Fruit fly (Drosophila melanogaster): ENCODE data around the gene CG12698.

CG12698 gene

DNA sequence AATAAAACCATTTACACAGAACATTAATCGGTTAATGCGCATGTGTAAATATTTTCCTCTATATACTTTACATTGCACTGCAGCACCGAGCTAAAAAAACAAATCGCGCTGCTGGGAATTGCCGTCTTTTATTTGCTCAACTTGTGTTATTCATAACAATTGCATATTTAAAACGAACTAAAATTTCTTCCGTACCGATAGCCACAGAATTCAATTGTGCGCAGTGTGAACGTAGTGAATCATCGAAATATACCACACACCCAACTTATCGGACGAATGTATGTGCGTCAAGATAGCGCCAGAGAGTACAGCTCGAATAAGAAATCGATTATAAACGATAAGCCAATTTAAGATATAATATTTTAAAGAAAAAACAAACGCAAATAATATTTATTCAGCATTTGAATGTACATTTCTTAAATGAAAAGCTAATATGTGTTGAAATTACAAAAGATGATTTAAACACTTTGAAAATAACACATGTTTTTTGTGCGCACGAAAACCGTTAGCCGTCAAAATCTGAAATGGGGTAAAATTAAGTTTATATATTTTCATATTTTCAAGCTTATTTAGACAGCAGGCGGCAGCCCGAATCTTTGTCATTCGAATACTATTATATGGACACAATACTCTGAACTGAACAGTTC is at the start of gene CG12698, which contains the start of gene vap:
CG12698 (plus strand) TSS at position 597 of the 647 bp plus-strand sequence.
vap (minus strand) TSS at position 262 of the 647 bp plus-strand sequence.
- no peak for TF ChIP-seq noc (tag; optimal IDR thresholded peaks at IDR 0.05)

- no peak for TF ChIP-seq noc (tag; optimal IDR thresholded peaks at IDR 0.05)
Observed at dm6 chrX:15969577-15969976, 36.4 kb upstream of the CG12698 start.

- no peak for TF ChIP-seq noc (tag; optimal IDR thresholded peaks at IDR 0.05)
Observed at dm6 chrX:15971574-15971973, 34.4 kb upstream of the CG12698 start.

DNA sequence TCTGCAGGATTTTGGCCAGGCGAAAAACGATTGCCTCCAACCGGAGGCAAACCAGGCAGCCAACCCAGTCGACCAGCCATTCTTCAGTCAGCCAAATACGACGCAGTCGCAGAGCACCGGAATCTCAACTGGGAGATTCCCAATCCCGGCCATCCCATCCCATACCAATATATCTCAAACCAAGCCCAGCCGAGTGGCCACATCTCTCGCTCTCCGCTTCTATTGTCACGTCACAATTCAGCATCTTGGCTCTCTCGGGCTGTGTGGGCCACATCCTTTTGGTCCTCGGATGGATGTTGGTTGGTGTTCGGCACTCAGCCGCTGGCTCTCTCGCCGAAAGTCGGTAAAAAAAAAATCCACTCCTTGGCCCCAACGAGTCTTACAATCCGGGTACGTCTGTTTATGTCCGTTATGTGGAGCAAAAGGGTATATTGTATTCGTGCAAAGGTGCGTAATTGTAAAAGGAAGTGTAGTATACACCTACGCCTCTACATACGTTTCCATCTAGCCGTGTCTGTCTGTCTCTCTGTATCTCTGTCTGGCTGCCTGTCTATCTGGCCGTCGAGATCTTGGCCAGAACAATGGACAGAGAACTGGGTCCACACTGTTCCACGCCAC is 32.7 kb upstream of the CG12698 start, which contains the start of gene mmd:
mmd (minus strand) TSS at position 3 of the 618 bp plus-strand sequence.
- no peak for TF ChIP-seq noc (tag; optimal IDR thresholded peaks at IDR 0.05)

- no peak for TF ChIP-seq noc (tag; optimal IDR thresholded peaks at IDR 0.05)
Observed at dm6 chrX:15974125-15974524, 31.8 kb upstream of the CG12698 start, which contains the start of gene Or13a. Gene Or13a, plus strand, starts transcription at chrX:15974425.

dm6 chrX:15976568-15976967 is 29.4 kb upstream of the CG12698 start, which contains the start of gene CG42766:
Gene CG42766, plus strand, starts transcription at chrX:15976868.
- no peak for TF ChIP-seq noc (tag; optimal IDR thresholded peaks at IDR 0.05)

DNA sequence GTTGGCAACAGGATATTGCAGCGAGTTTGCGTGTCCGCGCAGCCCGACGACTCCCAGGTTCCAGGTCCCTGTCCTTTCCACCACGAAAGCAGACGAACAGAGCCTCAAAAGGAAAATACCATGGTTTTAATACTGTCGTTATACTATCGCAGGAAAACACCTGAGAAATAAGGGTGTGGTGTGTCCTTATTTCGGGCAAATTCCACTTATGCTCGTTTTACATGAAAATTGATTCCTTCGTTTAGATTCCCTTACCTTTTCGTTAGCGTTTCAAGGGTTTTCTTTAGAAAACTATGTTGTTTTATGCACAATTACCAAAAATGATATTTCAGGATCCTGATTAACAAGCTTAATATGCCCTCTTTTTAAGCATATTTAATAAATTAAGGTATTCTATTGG is 23.1 kb upstream of the CG12698 start, which contains the start of gene Cep164:
Cep164 (minus strand) TSS at position 101 of the 400 bp plus-strand sequence.
- TF ChIP-seq noc (tag; optimal IDR thresholded peaks at IDR 0.05): no peak

- TF ChIP-seq noc (tag; optimal IDR thresholded peaks at IDR 0.05): no peak
Observed at dm6 chrX:15983501-15983900, 22.4 kb upstream of the CG12698 start, which contains the start of gene Slc25A46a. Gene Slc25A46a, plus strand, starts transcription at chrX:15983772.

dm6 chrX:15986654-15987053 is 19.3 kb upstream of the CG12698 start, which contains the start of gene ND-20:
Gene ND-20, minus strand, starts transcription at chrX:15986808.
- TF ChIP-seq noc (tag; optimal IDR thresholded peaks at IDR 0.05): no peak

DNA sequence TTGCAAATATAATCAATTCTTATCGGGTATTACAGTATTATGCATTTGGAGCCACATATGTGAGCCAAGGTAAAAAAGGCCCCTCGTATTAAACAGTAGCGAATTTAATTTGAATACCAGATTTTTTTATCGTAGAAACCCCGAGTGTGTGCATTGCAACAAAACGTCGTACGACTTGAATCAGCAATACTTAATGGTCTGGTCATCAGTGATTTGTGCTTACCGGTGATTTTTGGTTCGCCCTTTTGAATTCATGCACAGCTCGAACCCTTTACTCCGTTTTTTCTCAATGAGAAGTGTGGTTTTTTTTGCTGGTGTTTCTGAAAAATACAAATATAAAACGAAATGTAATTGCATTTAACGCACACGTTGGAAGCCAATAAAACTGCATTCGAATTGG is 16.3 kb upstream of the CG12698 start:
- TF ChIP-seq noc (tag; optimal IDR thresholded peaks at IDR 0.05): no peak

DNA sequence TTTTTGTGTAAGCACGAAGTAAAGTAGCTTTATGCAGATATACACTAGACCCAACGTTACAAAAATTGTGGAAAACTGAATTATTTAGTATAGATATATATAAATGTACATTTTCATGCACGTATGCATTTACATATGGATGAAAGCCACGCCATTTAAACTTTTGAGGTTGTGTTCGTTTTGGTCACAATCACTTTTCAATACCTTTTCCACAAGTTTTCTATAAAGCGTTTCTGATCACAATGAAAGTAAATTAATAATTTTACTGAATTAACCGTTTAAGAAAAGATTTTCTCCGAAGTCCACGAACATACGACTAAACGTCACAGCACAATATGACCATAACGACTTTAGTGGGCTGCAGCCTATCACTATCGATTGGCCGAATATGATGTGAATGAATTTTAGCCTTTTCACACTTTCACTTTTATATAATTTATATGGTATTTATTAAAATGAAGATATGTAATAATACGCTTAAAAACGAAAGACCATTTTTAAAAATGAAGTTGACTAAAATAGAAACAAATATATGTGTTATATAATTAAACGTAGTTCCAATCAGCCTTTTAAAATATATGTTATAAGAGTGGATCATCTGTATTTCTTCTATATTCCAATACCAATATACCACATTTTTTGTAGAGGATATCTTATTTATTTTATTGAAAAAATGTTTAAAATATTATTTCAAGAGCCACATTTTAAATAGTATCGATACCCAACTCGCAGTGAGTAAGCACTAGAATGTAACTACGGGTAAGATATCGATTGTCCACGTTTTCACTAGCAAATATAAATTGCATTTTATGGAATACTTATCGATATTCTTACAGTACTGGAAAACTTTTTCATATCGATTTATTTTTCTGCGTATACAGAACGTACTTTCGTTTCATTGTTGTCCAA is 14.1 kb upstream of the CG12698 start, which contains the start of the genes CG46312, eIF5 and exd:
CG46312 (minus strand) TSS at position 357 of the 909 bp plus-strand sequence.
eIF5 (minus strand) TSS at position 357 of the 909 bp plus-strand sequence.
exd (plus strand) TSS at position 851 of the 909 bp plus-strand sequence.
- TF ChIP-seq noc (tag; optimal IDR thresholded peaks at IDR 0.05): no peak

DNA sequence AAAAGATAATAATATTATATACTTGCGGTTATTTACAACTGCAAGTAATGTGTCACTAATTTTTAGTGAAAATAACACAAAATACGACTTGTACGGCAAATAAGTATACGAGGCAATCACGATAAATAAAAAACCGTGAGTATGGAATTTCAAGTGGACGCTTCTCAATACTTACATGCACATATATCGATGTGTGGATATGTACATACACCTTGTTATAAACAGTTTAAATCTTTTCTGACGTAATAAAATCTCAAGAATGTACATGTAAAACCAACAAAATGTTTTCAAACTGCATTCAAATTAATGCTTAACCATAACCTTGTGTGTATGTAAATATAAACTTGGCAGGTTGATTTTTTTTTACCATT is 13.4 kb upstream of the CG12698 start:
- no peak for TF ChIP-seq noc (tag; optimal IDR thresholded peaks at IDR 0.05)

DNA sequence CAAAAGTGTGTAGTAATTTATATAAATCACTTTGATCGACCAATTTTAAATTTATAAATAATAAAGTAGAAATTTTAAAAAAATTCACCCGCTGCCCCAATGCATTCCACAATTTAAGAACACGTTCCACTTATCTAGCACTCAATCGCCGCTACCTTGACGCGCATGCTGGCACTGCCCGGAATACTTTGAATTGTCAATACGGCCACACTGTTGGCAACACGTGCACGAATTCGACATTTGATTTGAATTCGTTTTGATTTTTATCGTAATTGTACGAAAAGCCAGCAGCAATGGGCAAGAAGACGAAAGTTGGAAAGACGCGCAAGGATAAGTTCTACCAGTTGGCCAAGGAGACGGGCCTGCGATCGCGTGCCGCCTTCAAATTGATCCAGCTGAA is 9.1 kb upstream of the CG12698 start, which contains the start of gene CG8939:
CG8939 (plus strand) TSS at position 186 of the 400 bp plus-strand sequence.
- no peak for TF ChIP-seq noc (tag; optimal IDR thresholded peaks at IDR 0.05)

DNA sequence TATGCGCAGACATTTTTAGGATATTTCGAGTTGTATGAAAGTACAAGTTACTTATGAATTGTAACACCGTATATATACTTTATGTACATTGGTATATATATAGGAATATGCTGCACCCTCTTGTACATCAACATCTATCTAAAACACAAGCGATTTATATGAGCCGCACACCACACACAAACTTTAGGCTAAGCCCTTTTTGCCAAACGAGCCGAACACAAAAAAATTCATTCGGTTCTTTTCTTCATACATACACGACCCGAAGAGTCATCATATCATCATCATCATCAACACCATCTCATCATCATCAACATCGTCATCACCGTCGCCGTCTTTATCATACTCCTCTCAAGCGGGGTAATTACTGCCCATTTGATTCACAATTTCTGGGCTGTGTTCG is 881 bp upstream of the CG12698 start:
- TF ChIP-seq noc (tag; optimal IDR thresholded peaks at IDR 0.05): no peak

DNA sequence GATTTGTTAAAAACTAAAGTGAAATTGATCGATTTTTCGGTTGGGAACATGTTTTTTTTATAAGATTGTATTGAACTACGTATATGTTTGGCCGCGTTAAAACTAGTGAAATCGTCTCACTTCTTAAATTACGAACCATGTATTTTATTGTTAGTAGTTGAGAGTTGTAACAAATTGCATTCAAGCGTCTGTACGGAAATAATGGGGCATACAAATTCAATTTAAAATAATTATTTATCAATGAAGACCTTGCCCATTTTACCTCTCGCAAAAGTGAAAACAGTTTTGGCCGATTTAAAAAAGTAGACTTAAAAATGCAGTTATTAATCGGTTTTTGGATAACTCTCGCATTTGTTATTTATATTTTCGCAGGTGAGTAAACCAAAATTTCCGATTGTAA is 2.9 kb downstream of the CG12698 start, which contains the start of gene Muc14A:
Muc14A (plus strand) TSS at position 301 of the 400 bp plus-strand sequence.
- TF ChIP-seq noc (tag; optimal IDR thresholded peaks at IDR 0.05): no peak
